Fruit fly (Drosophila melanogaster) whole organism, embryonic: Measurements from ENCODE around the gene CG42693.

Experiments used
- Abd-B ChIP-seq: fragments of 200-800 bp; sonication (Bioruptor generic); optimal IDR thresholded peaks from 2 replicates; lab custom pipeline; 2018; ENCODE audit warnings: missing biosample characterization, mild to moderate bottlenecking, missing genetic modification characterization, moderate library complexity
- CG10209 ChIP-seq: fragments of 200-800 bp; sonication (Bioruptor generic); optimal IDR thresholded peaks from 3 replicates; lab custom pipeline; 2017; ENCODE audit warnings: missing biosample characterization, mild to moderate bottlenecking, missing genetic modification characterization, missing genetic modification reagents
- CG10979 ChIP-seq: fragments of 200-800 bp; sonication (Bioruptor generic); optimal IDR thresholded peaks from 2 replicates; lab custom pipeline; 2018; ENCODE audit warnings: missing biosample characterization, mild to moderate bottlenecking, missing genetic modification characterization, moderate library complexity
- CG12299 ChIP-seq: fragments of 200-800 bp; sonication (Bioruptor generic); optimal IDR thresholded peaks from 2 replicates; lab custom pipeline; 2018; ENCODE audit warnings: missing biosample characterization, mild to moderate bottlenecking, missing genetic modification characterization
- CG12391 ChIP-seq: fragments of 200-800 bp; sonication (Bioruptor generic); optimal IDR thresholded peaks from 3 replicates; lab custom pipeline; 2018; ENCODE audit warnings: missing biosample characterization, mild to moderate bottlenecking, missing genetic modification characterization, moderate library complexity
- CG12744 ChIP-seq: fragments of 200-800 bp; sonication (Bioruptor generic); optimal IDR thresholded peaks from 2 replicates; lab custom pipeline; 2016; ENCODE audit warnings: missing biosample characterization, missing genetic modification characterization
- CG14860 ChIP-seq: fragments of 200-800 bp; sonication (Bioruptor generic); IDR thresholded peaks from 3 replicates; pipeline ENCODE4 v1.3.6; 2022; ENCODE audit warnings: missing biosample characterization, missing genetic modification characterization; ENCODE audit not compliant: partially characterized antibody
- CG17612 ChIP-seq: fragments of 200-800 bp; sonication (Bioruptor generic); IDR thresholded peaks from 2 replicates; pipeline ENCODE4 v1.3.6; 2022; ENCODE audit warnings: missing biosample characterization, missing genetic modification characterization
- CG17802 ChIP-seq: fragments of 200-800 bp; sonication (Bioruptor generic); optimal IDR thresholded peaks from 2 replicates; lab custom pipeline; 2018; ENCODE audit warnings: missing biosample characterization, mild to moderate bottlenecking, missing genetic modification characterization, moderate library complexity
- CG18764 ChIP-seq: fragments of 200-800 bp; sonication (Bioruptor generic); optimal IDR thresholded peaks from 3 replicates; lab custom pipeline; 2016; ENCODE audit warnings: missing biosample characterization, missing genetic modification characterization
- CG30403 ChIP-seq: fragments of 200-800 bp; sonication (Bioruptor generic); optimal IDR thresholded peaks from 3 replicates; lab custom pipeline; 2016; ENCODE audit warnings: missing biosample characterization, missing genetic modification characterization
- CG34422 ChIP-seq: fragments of 200-800 bp; sonication (Bioruptor generic); IDR thresholded peaks from 3 replicates; pipeline ENCODE4 v1.3.6; 2022; ENCODE audit warnings: missing biosample characterization, missing genetic modification characterization
- CG3847 ChIP-seq: fragments of 200-800 bp; sonication (Bioruptor generic); IDR thresholded peaks from 2 replicates; pipeline ENCODE4 v1.3.6; 2022; ENCODE audit warnings: missing biosample characterization, missing genetic modification characterization
- CG4854 ChIP-seq: fragments of 200-800 bp; sonication (Bioruptor generic); optimal IDR thresholded peaks from 2 replicates; lab custom pipeline; 2016; ENCODE audit warnings: missing biosample characterization, missing genetic modification characterization, inconsistent platforms
- CG5953 ChIP-seq: fragments of 200-800 bp; sonication (Bioruptor generic); IDR thresholded peaks from 2 replicates; pipeline ENCODE4 v1.3.6; 2022; ENCODE audit warnings: missing biosample characterization, missing genetic modification characterization
- CG7556 ChIP-seq: fragments of 200-800 bp; sonication (Bioruptor generic); optimal IDR thresholded peaks from 2 replicates; lab custom pipeline; 2017; ENCODE audit warnings: missing biosample characterization, mild to moderate bottlenecking, missing genetic modification characterization
- CG7987 ChIP-seq: fragments of 200-800 bp; sonication (Bioruptor generic); optimal IDR thresholded peaks from 2 replicates; lab custom pipeline; 2018; ENCODE audit warnings: missing biosample characterization, mild to moderate bottlenecking, missing genetic modification characterization, moderate library complexity
- CG9727 ChIP-seq: fragments of 200-800 bp; sonication (Bioruptor generic); optimal IDR thresholded peaks from 3 replicates; lab custom pipeline; 2017; ENCODE audit warnings: missing biosample characterization, mild to moderate bottlenecking, missing genetic modification characterization
- CoRest ChIP-seq: fragments of 200-800 bp; sonication (Bioruptor generic); optimal IDR thresholded peaks from 3 replicates; lab custom pipeline; 2018; ENCODE audit warnings: missing biosample characterization, mild to moderate bottlenecking, missing genetic modification characterization, moderate library complexity
- Dref ChIP-seq: fragments of 200-800 bp; sonication (Bioruptor generic); IDR thresholded peaks from 2 replicates; pipeline ENCODE4 v1.3.6; 2022; ENCODE audit warnings: missing biosample characterization, missing genetic modification characterization
- E2f1 ChIP-seq: fragments of 200-800 bp; sonication (Bioruptor generic); IDR thresholded peaks from 2 replicates; pipeline ENCODE4 v1.3.6; 2022; ENCODE audit warnings: missing biosample characterization, missing genetic modification characterization
- Hsf ChIP-seq: fragments of 200-800 bp; sonication (Bioruptor generic); optimal IDR thresholded peaks from 3 replicates; lab custom pipeline; 2016; ENCODE audit warnings: missing biosample characterization, missing genetic modification characterization
- MBD-R2 ChIP-seq: fragments of 200-800 bp; sonication (Bioruptor generic); IDR thresholded peaks from 2 replicates; pipeline ENCODE4 v1.3.6; 2022; ENCODE audit warnings: missing biosample characterization, missing genetic modification characterization
- MESR4 ChIP-seq: fragments of 200-800 bp; sonication (Bioruptor generic); optimal IDR thresholded peaks from 2 replicates; lab custom pipeline; 2018; ENCODE audit warnings: missing biosample characterization, mild to moderate bottlenecking, missing genetic modification characterization, moderate library complexity
- PHDP ChIP-seq: fragments of 200-800 bp; sonication (Bioruptor generic); optimal IDR thresholded peaks from 3 replicates; lab custom pipeline; 2018; ENCODE audit warnings: missing biosample characterization, mild to moderate bottlenecking, missing genetic modification characterization, moderate library complexity
- Pdp1 ChIP-seq, 2 experiments: fragments of 200-800 bp; sonication (Bioruptor generic); optimal IDR thresholded peaks; 3 replicates each; lab custom pipeline; 2016; ENCODE audit warnings: missing biosample characterization in 2 of 2, missing genetic modification characterization in 2 of 2, mild to moderate bottlenecking in 1 of 2, moderate library complexity in 1 of 2
- Ptx1 ChIP-seq: fragments of 200-800 bp; sonication (Bioruptor generic); IDR thresholded peaks from 2 replicates; pipeline ENCODE4 v1.3.6; 2022; ENCODE audit warnings: missing biosample characterization, missing genetic modification characterization
- Rx ChIP-seq: fragments of 200-800 bp; sonication (Bioruptor generic); IDR thresholded peaks from 2 replicates; pipeline ENCODE4 v1.3.6; 2022; ENCODE audit warnings: missing biosample characterization, missing genetic modification characterization
- Ssrp ChIP-seq: fragments of 200-800 bp; sonication (Bioruptor generic); optimal IDR thresholded peaks from 2 replicates; lab custom pipeline; 2018; ENCODE audit warnings: missing biosample characterization, mild to moderate bottlenecking, missing genetic modification characterization, moderate library complexity
- Stat92E ChIP-seq, 3 experiments: fragments of >200 bp in 2 of 3; fragments of 200-800 bp in 1 of 3; sonication (Bioruptor generic) in 1 of 3; optimal IDR thresholded peaks; 2 replicates each; lab custom pipeline; 2017 to 2019; ENCODE audit warnings: missing biosample characterization in 3 of 3, missing genetic modification characterization in 3 of 3, mild to moderate bottlenecking in 1 of 3, moderate library complexity in 1 of 3
- ap ChIP-seq: fragments of 200-800 bp; sonication (Bioruptor generic); IDR thresholded peaks from 2 replicates; pipeline ENCODE4 v1.3.6; 2022; ENCODE audit warnings: missing biosample characterization, missing genetic modification characterization
- caup ChIP-seq: fragments of 200-800 bp; sonication (Bioruptor generic); optimal IDR thresholded peaks from 3 replicates; lab custom pipeline; 2017; ENCODE audit warnings: missing biosample characterization, mild to moderate bottlenecking, missing genetic modification characterization, moderate library complexity; ENCODE audit not compliant: severe bottlenecking
- crc ChIP-seq: fragments of 200-800 bp; sonication (Bioruptor generic); optimal IDR thresholded peaks from 2 replicates; lab custom pipeline; 2016; ENCODE audit warnings: missing biosample characterization, missing genetic modification characterization
- dmrt99B ChIP-seq: fragments of 200-800 bp; sonication (Bioruptor generic); optimal IDR thresholded peaks from 2 replicates; lab custom pipeline; 2018; ENCODE audit warnings: missing biosample characterization, mild to moderate bottlenecking, missing genetic modification characterization, moderate library complexity
- gce ChIP-seq: fragments of 200-800 bp; sonication (Bioruptor generic); IDR thresholded peaks from 3 replicates; pipeline ENCODE4 v1.3.6; 2022; ENCODE audit warnings: missing biosample characterization, missing genetic modification characterization
- gcm ChIP-seq: fragments of 200-800 bp; sonication (Bioruptor generic); optimal IDR thresholded peaks from 2 replicates; lab custom pipeline; 2019; ENCODE audit warnings: missing biosample characterization, mild to moderate bottlenecking, missing genetic modification characterization, moderate library complexity
- insv ChIP-seq, 2 experiments: fragments of 200-800 bp; sonication (Bioruptor generic); optimal IDR thresholded peaks; 3 replicates each; lab custom pipeline; 2016 to 2018; ENCODE audit warnings: missing biosample characterization in 2 of 2, missing genetic modification characterization in 2 of 2
- jigr1 ChIP-seq: fragments of 200-800 bp; sonication (Bioruptor generic); IDR thresholded peaks from 3 replicates; pipeline ENCODE4 v1.3.6; 2022; ENCODE audit warnings: missing biosample characterization, missing genetic modification characterization
- lbe ChIP-seq: fragments of 200-800 bp; sonication (Bioruptor generic); optimal IDR thresholded peaks from 2 replicates; lab custom pipeline; 2016; ENCODE audit warnings: missing biosample characterization, mild to moderate bottlenecking, missing genetic modification characterization
- mam ChIP-seq: fragments of 200-800 bp; sonication (Bioruptor generic); optimal IDR thresholded peaks from 3 replicates; lab custom pipeline; 2016; ENCODE audit warnings: missing biosample characterization, missing genetic modification characterization
- nmo ChIP-seq: fragments of 200-800 bp; sonication (Bioruptor generic); optimal IDR thresholded peaks from 2 replicates; lab custom pipeline; 2018; ENCODE audit warnings: missing biosample characterization, mild to moderate bottlenecking, missing genetic modification characterization, moderate library complexity
- rib ChIP-seq: fragments of 200-800 bp; sonication (Bioruptor generic); IDR thresholded peaks from 2 replicates; pipeline ENCODE4 v1.3.6; 2022; ENCODE audit warnings: missing biosample characterization, missing genetic modification characterization
- row ChIP-seq: fragments of 200-800 bp; sonication (Bioruptor generic); IDR thresholded peaks from 3 replicates; pipeline ENCODE4 v1.3.6; 2022; ENCODE audit warnings: missing biosample characterization, missing genetic modification characterization
- slbo ChIP-seq: fragments of 200-800 bp; sonication (Bioruptor generic); IDR thresholded peaks from 2 replicates; pipeline ENCODE4 v1.3.6; 2022; ENCODE audit warnings: missing biosample characterization, missing genetic modification characterization
- so ChIP-seq: fragments of 200-800 bp; sonication (Bioruptor generic); IDR thresholded peaks from 3 replicates; pipeline ENCODE4 v1.3.6; 2022; ENCODE audit warnings: missing biosample characterization, missing genetic modification characterization
- ssp ChIP-seq: fragments of 200-800 bp; sonication (Bioruptor generic); IDR thresholded peaks from 2 replicates; pipeline ENCODE4 v1.3.6; 2022; ENCODE audit warnings: missing biosample characterization, missing genetic modification characterization
- stc ChIP-seq: fragments of 200-800 bp; sonication (Bioruptor generic); IDR thresholded peaks from 2 replicates; pipeline ENCODE4 v1.3.6; 2022; ENCODE audit warnings: missing biosample characterization, missing genetic modification characterization
- tin ChIP-seq: fragments of 200-800 bp; sonication (Bioruptor generic); optimal IDR thresholded peaks from 3 replicates; lab custom pipeline; 2016; ENCODE audit warnings: missing biosample characterization, missing genetic modification characterization
- tup ChIP-seq: fragments of 200-800 bp; sonication (Bioruptor generic); optimal IDR thresholded peaks from 2 replicates; lab custom pipeline; 2016; ENCODE audit warnings: missing biosample characterization, mild to moderate bottlenecking, missing genetic modification characterization, moderate library complexity

Gene CG42693

dm6 chr3R:31744044-31744652 is 36.0 kb upstream of the CG42693 start, which contains the start of gene CG1896 (continued):
- TF ChIP-seq nmo (peak; percentile 38), CG34422 (GFP tag; lab: Robert Waterston, UW) (peak; percentile 42; the same call in 1 of the 3 replicates), Dref (GFP tag; lab: Robert Waterston, UW) (no peak), CG9727 (GFP tag; lab: Kevin White, UChicago) (peak; percentile 55), Stat92E (GFP tag; optimal IDR thresholded peaks at IDR 0.05; lab: Kevin White, UChicago) (no peak), CG4854 (no peak), rib (no peak), Hsf (no peak), CG10979 (tag; lab: Kevin White, UChicago) (peak; percentile 21), stc (GFP tag; lab: Robert Waterston, UW) (peak; percentile 54), MESR4 (GFP tag; lab: Kevin White, UChicago) (peak; percentile 45), CG12744 (GFP tag; lab: Kevin White, UChicago) (no peak), Rx (GFP tag; lab: Robert Waterston, UW) (0 out of 2 replicates have a peak, but pooled peaks have one; percentile 25), jigr1 (GFP tag; lab: Robert Waterston, UW) (no peak), Pdp1 (GFP tag; optimal IDR thresholded peaks at IDR 0.05; lab: Kevin White, UChicago) (no peak), CG7556 (GFP tag; lab: Kevin White, UChicago) (peak; percentile 10), row (GFP tag; lab: Robert Waterston, UW) (peak; percentile 67), so (GFP tag; lab: Robert Waterston, UW) (peak; percentile 69; the same call in 2 of the 3 replicates), CG5953 (GFP tag; lab: Robert Waterston, UW) (no peak), CG14860 (GFP tag; lab: Robert Waterston, UW) (no peak), Ssrp (tag; lab: Kevin White, UChicago) (peak; percentile 23), CG17612 (GFP tag; lab: Robert Waterston, UW) (no peak), CG18764 (GFP tag; lab: Kevin White, UChicago) (peak; percentile 23), tin (GFP tag; lab: Kevin White, UChicago) (peak; percentile 48), CG30403 (GFP tag; lab: Kevin White, UChicago) (peak; percentile 45), MBD-R2 (GFP tag; lab: Robert Waterston, UW) (peak; percentile 76), gcm (peak; percentile 16), tup (GFP tag; lab: Kevin White, UChicago) (peak; percentile 2), PHDP (tag; lab: Kevin White, UChicago) (peak; percentile 36), lbe (GFP tag; lab: Kevin White, UChicago) (peak; percentile 68), CG12391 (tag; lab: Kevin White, UChicago) (peak; percentile 49), CG3847 (GFP tag; lab: Robert Waterston, UW) (peak; percentile 34), E2f1 (GFP tag; lab: Robert Waterston, UW) (peak; percentile 42; the same call in 1 of the 2 replicates), CG12299 (no peak), ap (GFP tag; lab: Robert Waterston, UW) (peak; percentile 47; the same call in 1 of the 2 replicates), mam (peak; percentile 8), gce (GFP tag; lab: Robert Waterston, UW) (0 out of 3 replicates have a peak, but pooled peaks have one; percentile 21), caup (GFP tag; lab: Kevin White, UChicago) (peak; percentile 54), Ptx1 (peak; percentile 56), CG10209 (GFP tag; lab: Kevin White, UChicago) (peak; percentile 49), CG17802 (peak; percentile 12), Abd-B (peak; percentile 1), crc (no peak), slbo (GFP tag; lab: Robert Waterston, UW) (peak; percentile 57; the same call in 1 of the 2 replicates), insv (GFP tag; optimal IDR thresholded peaks at IDR 0.05; lab: Kevin White, UChicago) (no peak), ssp (GFP tag; lab: Robert Waterston, UW) (peak; percentile 24; the same call in 1 of the 2 replicates), CG7987 (GFP tag; lab: Kevin White, UChicago) (peak; percentile 1), dmrt99B (tag; lab: Kevin White, UChicago) (peak; percentile 44), CoRest (peak; percentile 45)
